Worm (Caenorhabditis elegans) whole organism, L2 larva: ENCODE results near the gene F55G11.1.

ENCODE experiments used
- Y55F3AM.14 ChIP-seq: fragments of 200-800 bp; sonication (Bioruptor generic); optimal IDR thresholded peaks from 2 replicates; lab custom pipeline; 2018; ENCODE audit warnings: mild to moderate bottlenecking, missing genetic modification characterization, missing compliant biosample characterization
- alr-1 ChIP-seq: fragments of 150-350 bp; optimal IDR thresholded peaks from 2 replicates; lab custom pipeline; 2014; ENCODE audit warnings: missing biosample characterization, missing genetic modification characterization
- aly-2 ChIP-seq: fragments of 150-350 bp; optimal IDR thresholded peaks from 2 replicates; lab custom pipeline; 2014; ENCODE audit warnings: missing biosample characterization, missing genetic modification characterization
- ama-1 ChIP-seq: fragments of 150-350 bp; optimal IDR thresholded peaks from 2 replicates; lab custom pipeline; 2018; ENCODE audit warnings: inconsistent platforms
- blmp-1 ChIP-seq: sonication (generic microtip); optimal IDR thresholded peaks from 2 replicates; lab custom pipeline; 2017; ENCODE audit warnings: missing genetic modification characterization, mild to moderate bottlenecking, missing compliant biosample characterization, antibody characterized with exemption, moderate library complexity; ENCODE audit not compliant: insufficient read depth
- ceh-82 ChIP-seq: fragments of 150-350 bp; optimal IDR thresholded peaks from 2 replicates; lab custom pipeline; 2014; ENCODE audit warnings: missing biosample characterization, missing genetic modification characterization
- crh-2 ChIP-seq: sonication (generic microtip); optimal IDR thresholded peaks from 2 replicates; lab custom pipeline; 2017; ENCODE audit warnings: missing biosample characterization, missing genetic modification characterization
- egl-27 ChIP-seq: sonication (generic microtip); optimal IDR thresholded peaks from 3 replicates; lab custom pipeline; 2017; ENCODE audit warnings: missing biosample characterization, missing genetic modification reagents, missing genetic modification characterization
- elt-1 ChIP-seq: fragments of 150-350 bp; optimal IDR thresholded peaks from 2 replicates; lab custom pipeline; 2014; ENCODE audit warnings: missing biosample characterization, missing genetic modification characterization
- elt-3 ChIP-seq: sonication (generic microtip); optimal IDR thresholded peaks from 2 replicates; lab custom pipeline; 2017; ENCODE audit warnings: missing biosample characterization, missing genetic modification characterization
- fos-1 ChIP-seq: fragments of 150-350 bp; optimal IDR thresholded peaks from 2 replicates; lab custom pipeline; 2014; ENCODE audit warnings: missing biosample characterization, missing genetic modification characterization
- gmeb-1 ChIP-seq: fragments of 150-350 bp; optimal IDR thresholded peaks from 2 replicates; lab custom pipeline; 2014; ENCODE audit warnings: missing biosample characterization, missing genetic modification characterization
- lin-39 ChIP-seq: fragments of 150-350 bp; optimal IDR thresholded peaks from 2 replicates; lab custom pipeline; 2014; ENCODE audit warnings: missing biosample characterization, missing genetic modification reagents, missing genetic modification characterization
- lsy-2 ChIP-seq, 2 experiments: fragments of 150-350 bp in 1 of 2; sonication (generic microtip) in 1 of 2; optimal IDR thresholded peaks; 2 replicates each; lab custom pipeline; 2014 to 2017; ENCODE audit warnings: missing biosample characterization in 2 of 2, missing genetic modification characterization in 2 of 2
- mab-5 ChIP-seq: fragments of 150-350 bp; optimal IDR thresholded peaks from 2 replicates; lab custom pipeline; 2014; ENCODE audit warnings: missing biosample characterization, missing genetic modification characterization
- nhr-10 ChIP-seq: sonication (generic microtip); optimal IDR thresholded peaks from 2 replicates; lab custom pipeline; 2017; ENCODE audit warnings: missing biosample characterization, missing genetic modification characterization
- nhr-11 ChIP-seq: fragments of 150-350 bp; optimal IDR thresholded peaks from 2 replicates; lab custom pipeline; 2014; ENCODE audit warnings: missing biosample characterization, missing genetic modification characterization
- nhr-12 ChIP-seq: fragments of 150-350 bp; optimal IDR thresholded peaks from 2 replicates; lab custom pipeline; 2014; ENCODE audit warnings: missing biosample characterization, missing genetic modification characterization
- nhr-129 ChIP-seq: fragments of 150-350 bp; optimal IDR thresholded peaks from 2 replicates; lab custom pipeline; 2014; ENCODE audit warnings: missing biosample characterization, missing genetic modification characterization
- nhr-23 ChIP-seq: fragments of 150-350 bp; optimal IDR thresholded peaks from 2 replicates; lab custom pipeline; 2014; ENCODE audit warnings: missing biosample characterization, missing genetic modification reagents, missing genetic modification characterization
- nhr-6 ChIP-seq: fragments of 150-350 bp; optimal IDR thresholded peaks from 2 replicates; lab custom pipeline; 2014; ENCODE audit warnings: missing biosample characterization, missing genetic modification characterization
- peb-1 ChIP-seq: fragments of 150-350 bp; optimal IDR thresholded peaks from 2 replicates; lab custom pipeline; 2014; ENCODE audit warnings: missing biosample characterization, missing genetic modification characterization
- sem-4 ChIP-seq: fragments of 150-350 bp; optimal IDR thresholded peaks from 2 replicates; lab custom pipeline; 2014; ENCODE audit warnings: missing biosample characterization, missing genetic modification reagents, missing genetic modification characterization
- skn-1 ChIP-seq: sonication (generic microtip); optimal IDR thresholded peaks from 2 replicates; lab custom pipeline; 2017; ENCODE audit warnings: missing biosample characterization, missing genetic modification characterization
- sma-3 ChIP-seq: sonication (generic microtip); optimal IDR thresholded peaks from 2 replicates; lab custom pipeline; 2016; ENCODE audit warnings: missing genetic modification reagents, missing genetic modification characterization, missing compliant biosample characterization
- sma-9 ChIP-seq, 2 experiments: fragments of 150-350 bp in 1 of 2; sonication (generic microtip) in 1 of 2; optimal IDR thresholded peaks; 2 replicates each; lab custom pipeline; 2014 to 2016; ENCODE audit warnings: missing genetic modification characterization in 2 of 2, mild to moderate bottlenecking in 1 of 2, missing biosample characterization in 1 of 2, missing compliant biosample characterization in 1 of 2, missing genetic modification reagents in 1 of 2, moderate library complexity in 1 of 2
- snpc-4 ChIP-seq: fragments of 150-350 bp; optimal IDR thresholded peaks from 2 replicates; lab custom pipeline; 2014; ENCODE audit warnings: missing biosample characterization, missing genetic modification characterization
- unc-39 ChIP-seq: fragments of 150-350 bp; optimal IDR thresholded peaks from 2 replicates; lab custom pipeline; 2014; ENCODE audit warnings: missing biosample characterization, missing genetic modification characterization
- unc-55 ChIP-seq: fragments of 150-350 bp; sonication (generic microtip); optimal IDR thresholded peaks from 3 replicates; lab custom pipeline; 2014; ENCODE audit warnings: missing biosample characterization, missing genetic modification reagents, missing genetic modification characterization
- unc-62 ChIP-seq: fragments of 150-350 bp; optimal IDR thresholded peaks from 2 replicates; lab custom pipeline; 2014; ENCODE audit warnings: missing biosample characterization, missing genetic modification reagents, missing genetic modification characterization
- zag-1 ChIP-seq: fragments of 150-350 bp; optimal IDR thresholded peaks from 2 replicates; lab custom pipeline; 2014; ENCODE audit warnings: missing biosample characterization, missing genetic modification characterization
- ztf-11 ChIP-seq: sonication (generic microtip); optimal IDR thresholded peaks from 2 replicates; lab custom pipeline; 2017; ENCODE audit warnings: missing biosample characterization, missing genetic modification characterization

Gene F55G11.1

DNA sequence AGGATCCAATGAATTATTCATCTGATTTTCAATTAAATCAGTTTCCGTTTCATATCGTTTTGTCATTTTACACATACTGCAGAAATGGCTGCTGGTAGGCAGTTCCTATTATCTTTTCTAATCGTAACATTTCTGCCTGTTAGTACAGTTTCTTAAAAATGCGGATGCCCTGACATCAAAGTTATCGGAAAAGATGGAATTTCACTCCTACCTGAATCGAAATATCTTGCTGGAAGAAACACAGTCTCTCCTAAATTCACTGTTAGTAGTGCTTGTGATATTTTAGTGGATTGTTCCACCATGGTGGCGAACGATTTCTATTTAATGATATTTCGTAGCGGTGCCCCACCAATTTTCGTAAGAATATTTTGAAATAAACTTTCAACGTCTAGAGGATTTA is 2.1 kb upstream of the F55G11.1 start, which contains the start of gene F55G11.10:
Gene F55G11.10 (plus strand): TSS at position 301 of the 400 bp plus-strand sequence.
- TF ChIP-seq unc-55 (GFP tag; lab: Kevin White, UChicago), result no peak
- no peak for TF ChIP-seq skn-1

- TF ChIP-seq sem-4 (tag; lab: Kevin White, UChicago) (no peak), mab-5 (tag; lab: Kevin White, UChicago) (no peak), alr-1 (tag; lab: Kevin White, UChicago) (no peak), ceh-82 (no peak), elt-3 (tag; lab: Kevin White, UChicago) (no peak), nhr-129 (tag; lab: Kevin White, UChicago) (no peak)
Observed at ce11 chrIV:12942633-12943032, 3.8 kb downstream of the F55G11.1 start, which contains the start of gene dct-19. Gene dct-19, plus strand, starts transcription at chrIV:12942933.

- no peak for TF ChIP-seq zag-1
Observed at ce11 chrIV:12941254-12941653, 5.1 kb downstream of the F55G11.1 start, which contains the start of gene dod-24. Gene dod-24, minus strand, starts transcription at chrIV:12941354.

DNA sequence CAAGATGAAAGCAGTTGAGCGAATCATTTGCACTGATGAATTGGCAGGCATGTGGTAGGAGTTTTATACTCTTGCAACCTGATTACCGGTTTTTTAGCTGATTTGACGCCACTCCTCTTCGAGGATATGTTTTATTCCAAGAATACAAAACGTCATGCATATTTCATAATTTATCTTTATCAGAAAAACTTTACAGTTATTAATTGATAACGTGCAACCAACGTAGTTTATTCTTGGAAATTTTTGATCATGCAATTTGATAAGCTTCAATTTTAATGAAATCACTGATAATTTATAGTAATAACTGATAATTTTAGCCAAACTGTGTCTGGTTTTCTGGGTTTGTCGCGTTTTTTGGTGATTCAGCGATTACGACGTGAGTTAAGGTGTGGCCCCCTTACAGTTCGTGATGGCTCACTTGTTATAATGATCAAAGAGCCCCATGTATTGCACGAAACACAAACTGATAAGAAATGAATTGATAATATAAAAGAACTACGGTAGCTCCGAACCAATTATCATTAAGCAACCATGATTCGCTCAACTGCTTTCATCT is 10.1 kb downstream of the F55G11.1 start, which contains the start of the genes cld-1 and dod-21:
Gene cld-1 (minus strand): TSS at position 51 of the 556 bp plus-strand sequence.
Gene dod-21 (plus strand): TSS at position 518 of the 556 bp plus-strand sequence.
- TF ChIP-seq Y55F3AM.14 (GFP tag; lab: Kevin White, UChicago) (no peak), gmeb-1 (tag; lab: Kevin White, UChicago) (peak; percentile 24), aly-2 (tag; lab: Kevin White, UChicago) (no peak), crh-2 (tag; lab: Kevin White, UChicago) (peak; percentile 41), sma-3 (GFP tag; lab: Kevin White, UChicago) (peak; percentile 52), fos-1 (tag; lab: Kevin White, UChicago) (peak; percentile 90), sma-9 (GFP tag; optimal IDR thresholded peaks at IDR 0.05; lab: Kevin White, UChicago) (peak; percentile 67), sma-9 (tag; optimal IDR thresholded peaks at IDR 0.05; lab: Kevin White, UChicago) (no peak)
- TF ChIP-seq, all 48 proteins: peak for 5

- TF ChIP-seq nhr-12 (tag; lab: Kevin White, UChicago) (no peak), aly-2 (tag; lab: Kevin White, UChicago) (no peak), sma-3 (GFP tag; lab: Kevin White, UChicago) (no peak), peb-1 (tag; lab: Kevin White, UChicago) (no peak), lsy-2 (tag; optimal IDR thresholded peaks at IDR 0.05; lab: Kevin White, UChicago) (no peak), gmeb-1 (tag; lab: Kevin White, UChicago) (no peak), ceh-82 (no peak), alr-1 (tag; lab: Kevin White, UChicago) (no peak), nhr-10 (tag; lab: Kevin White, UChicago) (no peak), unc-62 (no peak), unc-55 (GFP tag; lab: Kevin White, UChicago) (no peak)
Observed at ce11 chrIV:12926639-12927038, 19.7 kb downstream of the F55G11.1 start, which contains the start of gene srlf-5. Gene srlf-5, minus strand, starts transcription at chrIV:12926739.

- TF ChIP-seq elt-3 (tag; lab: Kevin White, UChicago) (no peak), egl-27 (tag; lab: Kevin White, UChicago) (no peak), nhr-6 (no peak), zag-1 (no peak), snpc-4 (tag; lab: Kevin White, UChicago) (no peak), unc-55 (GFP tag; lab: Kevin White, UChicago) (no peak), ztf-11 (tag; lab: Kevin White, UChicago) (no peak), sma-3 (GFP tag; lab: Kevin White, UChicago) (no peak), lin-39 (tag; lab: Kevin White, UChicago) (no peak), ama-1 (no peak), mab-5 (tag; lab: Kevin White, UChicago) (no peak), nhr-129 (tag; lab: Kevin White, UChicago) (no peak), nhr-23 (tag; lab: Kevin White, UChicago) (no peak), gmeb-1 (tag; lab: Kevin White, UChicago) (no peak), nhr-11 (tag; lab: Kevin White, UChicago) (no peak), blmp-1 (tag; lab: Kevin White, UChicago) (no peak), sma-9 (GFP tag; optimal IDR thresholded peaks at IDR 0.05; lab: Kevin White, UChicago) (no peak), sma-9 (tag; optimal IDR thresholded peaks at IDR 0.05; lab: Kevin White, UChicago) (no peak), elt-1 (tag; lab: Kevin White, UChicago) (no peak), unc-39 (tag; lab: Kevin White, UChicago) (no peak)
Observed at ce11 chrIV:12924332-12924731, 22.1 kb downstream of the F55G11.1 start, which contains the start of gene srlf-4. Gene srlf-4, minus strand, starts transcription at chrIV:12924432.
